Worm (Caenorhabditis elegans): Measurements from ENCODE around the gene fbxa-81.

Gene fbxa-81

ce11 chrX:14508823-14509259 is 33.1 kb downstream of the fbxa-81 start:
- TF ChIP-seq lin-11 (tag; optimal IDR thresholded peaks at IDR 0.05) (no peak), rnt-1 (tag; optimal IDR thresholded peaks at IDR 0.05) (peak; percentile 36), nhr-11 (tag; optimal IDR thresholded peaks at IDR 0.05) (no peak), unc-55 (GFP tag; optimal IDR thresholded peaks at IDR 0.05) (peak; percentile 38), fkh-10 (GFP tag; optimal IDR thresholded peaks at IDR 0.05) (no peak), ceh-18 (tag; optimal IDR thresholded peaks at IDR 0.05) (peak; percentile 61)

ce11 chrX:14507992-14508391 is 33.9 kb downstream of the fbxa-81 start:
- TF ChIP-seq ceh-2 (tag; optimal IDR thresholded peaks at IDR 0.05) (no peak), hlh-8 (tag; optimal IDR thresholded peaks at IDR 0.05) (no peak)

ce11 chrX:14505578-14506353 is 36.1 kb downstream of the fbxa-81 start:
- peak; percentile 14 for TF ChIP-seq pqm-1 (tag; optimal IDR thresholded peaks at IDR 0.05)
- TF ChIP-seq ceh-18 (tag; optimal IDR thresholded peaks at IDR 0.05), result peak; percentile 53
- TF ChIP-seq sdc-2 (tag; optimal IDR thresholded peaks at IDR 0.05), result peak; percentile 52
- peak; percentile 14 for TF ChIP-seq tbx-2 (tag; optimal IDR thresholded peaks at IDR 0.05)
- TF ChIP-seq ceh-2 (tag; optimal IDR thresholded peaks at IDR 0.05), result peak; percentile 8
- TF ChIP-seq elt-2 (tag; optimal IDR thresholded peaks at IDR 0.05), result peak; percentile 72
- peak; percentile 25 for TF ChIP-seq dve-1 (tag; optimal IDR thresholded peaks at IDR 0.05)
- peak; percentile 34 for TF ChIP-seq ref-2 (tag; optimal IDR thresholded peaks at IDR 0.05)
- no peak for TF ChIP-seq C08G9.2 (tag; optimal IDR thresholded peaks at IDR 0.05)
- TF ChIP-seq pat-9 (tag; optimal IDR thresholded peaks at IDR 0.05), result no peak

ce11 chrX:14504551-14504902 is 37.4 kb downstream of the fbxa-81 start:
- TF ChIP-seq lin-11 (tag; optimal IDR thresholded peaks at IDR 0.05), result no peak
- no peak for TF ChIP-seq tbx-7 (tag; optimal IDR thresholded peaks at IDR 0.05)
- peak; percentile 33 for TF ChIP-seq ref-2 (tag; optimal IDR thresholded peaks at IDR 0.05)
- no peak for TF ChIP-seq unc-86 (tag; optimal IDR thresholded peaks at IDR 0.05)
- no peak for TF ChIP-seq fkh-6 (tag; optimal IDR thresholded peaks at IDR 0.05)
- TF ChIP-seq C08G9.2 (tag; optimal IDR thresholded peaks at IDR 0.05), result no peak
- TF ChIP-seq pax-1 (tag; optimal IDR thresholded peaks at IDR 0.05), result no peak
- no peak for TF ChIP-seq rnt-1 (tag; optimal IDR thresholded peaks at IDR 0.05)
- TF ChIP-seq elt-2 (tag; optimal IDR thresholded peaks at IDR 0.05), result peak; percentile 68
- TF ChIP-seq fax-1 (tag; optimal IDR thresholded peaks at IDR 0.05), result no peak
- no peak for TF ChIP-seq ceh-22 (tag; optimal IDR thresholded peaks at IDR 0.05)

ce11 chrX:14503800-14504550 is 37.9 kb downstream of the fbxa-81 start, which contains the start of gene M163.1:
Gene M163.1 (minus strand): TSS chrX:14503824.
- TF ChIP-seq hlh-30 (tag; optimal IDR thresholded peaks at IDR 0.05; ENCODE audit: insufficient read depth) (peak; percentile 1), unc-42 (tag; optimal IDR thresholded peaks at IDR 0.05) (peak; percentile 3), C08G9.2 (tag; optimal IDR thresholded peaks at IDR 0.05) (no peak), elt-4 (tag; optimal IDR thresholded peaks at IDR 0.05) (no peak), nhr-232 (tag; optimal IDR thresholded peaks at IDR 0.05) (peak; percentile 3), C38D4.7 (GFP tag; optimal IDR thresholded peaks at IDR 0.05) (no peak), ceh-31 (tag; optimal IDR thresholded peaks at IDR 0.05) (peak; percentile 16), ceh-30 (tag; optimal IDR thresholded peaks at IDR 0.05) (no peak), ceh-18 (tag; optimal IDR thresholded peaks at IDR 0.05) (peak; percentile 0), ceh-6 (GFP tag; optimal IDR thresholded peaks at IDR 0.05) (peak; percentile 37), mec-3 (tag; optimal IDR thresholded peaks at IDR 0.05; ENCODE audit: borderline replicate concordance) (no peak), hlh-8 (tag; optimal IDR thresholded peaks at IDR 0.05) (peak; percentile 15), rnt-1 (tag; optimal IDR thresholded peaks at IDR 0.05) (peak; percentile 36), tbx-2 (tag; optimal IDR thresholded peaks at IDR 0.05) (peak; percentile 56), dmd-4 (tag; optimal IDR thresholded peaks at IDR 0.05; ENCODE audit: borderline replicate concordance) (no peak), sox-2 (GFP tag; IDR thresholded peaks at IDR 0.05) (peak; percentile 3; the same call in 1 of the 2 replicates), ceh-24 (tag; optimal IDR thresholded peaks at IDR 0.05) (no peak), nfya-1 (tag; optimal IDR thresholded peaks at IDR 0.05) (peak; percentile 13), ceh-2 (tag; optimal IDR thresholded peaks at IDR 0.05) (peak; percentile 22), pax-1 (tag; optimal IDR thresholded peaks at IDR 0.05) (no peak), unc-3 (GFP tag; conservative IDR thresholded peaks at IDR 0.05) (no peak), unc-3 (tag; optimal IDR thresholded peaks at IDR 0.05) (no peak), ets-4 (tag; optimal IDR thresholded peaks at IDR 0.05) (no peak), sdc-2 (tag; optimal IDR thresholded peaks at IDR 0.05) (peak; percentile 38), pqm-1 (tag; optimal IDR thresholded peaks at IDR 0.05) (no peak), pros-1 (tag; optimal IDR thresholded peaks at IDR 0.05) (peak; percentile 10), eyg-1 (tag; optimal IDR thresholded peaks at IDR 0.05) (peak; percentile 22)

Measured in whole organism, late embryonic.